Fruit fly (Drosophila melanogaster): Measurements from ENCODE around the gene CG14570.

dm6 chr3L:21731104-21731600 lies 898 bp upstream of the CG14570 start, which contains the start of gene CG14569:
- TF ChIP-seq vri (GFP tag; optimal IDR thresholded peaks at IDR 0.05), result no peak
- no peak for TF ChIP-seq CG6808 (GFP tag; optimal IDR thresholded peaks at IDR 0.05)
